Worm (Caenorhabditis elegans): ENCODE data around the gene C06C6.9.

C06C6.9 gene

ce11 chrV:15955497-15955896 is 41.1 kb downstream of the C06C6.9 start, which contains the start of gene srh-186:
Gene srh-186, plus strand, starts transcription at chrV:15955797.
- TF ChIP-seq lin-32 (GFP tag; optimal IDR thresholded peaks at IDR 0.05): no peak
- TF ChIP-seq ceh-39 (tag; optimal IDR thresholded peaks at IDR 0.05): no peak
- TF ChIP-seq unc-62 (GFP tag; optimal IDR thresholded peaks at IDR 0.05): no peak
- no peak for TF ChIP-seq elt-3 (tag; optimal IDR thresholded peaks at IDR 0.05)
- no peak for TF ChIP-seq ceh-43 (GFP tag; optimal IDR thresholded peaks at IDR 0.05)
- no peak for TF ChIP-seq nhr-28 (tag; optimal IDR thresholded peaks at IDR 0.05)
- TF ChIP-seq mab-5 (tag; optimal IDR thresholded peaks at IDR 0.05): no peak
- no peak for TF ChIP-seq mls-2 (tag; optimal IDR thresholded peaks at IDR 0.05)

ce11 chrV:15954932-15955331 is 41.6 kb downstream of the C06C6.9 start, which contains the start of gene srw-57:
Gene srw-57, minus strand, starts transcription at chrV:15955032.
- no peak for TF ChIP-seq ceh-39 (tag; optimal IDR thresholded peaks at IDR 0.05)
- no peak for TF ChIP-seq nhr-12 (tag; optimal IDR thresholded peaks at IDR 0.05)
- no peak for TF ChIP-seq sptf-1 (tag; optimal IDR thresholded peaks at IDR 0.05)
- TF ChIP-seq mep-1 (tag; optimal IDR thresholded peaks at IDR 0.05): no peak
- TF ChIP-seq unc-62 (GFP tag; optimal IDR thresholded peaks at IDR 0.05): no peak
- TF ChIP-seq nhr-237 (tag; optimal IDR thresholded peaks at IDR 0.05): no peak
- no peak for TF ChIP-seq tbx-8 (GFP tag; optimal IDR thresholded peaks at IDR 0.05)
- TF ChIP-seq cnd-1 (tag; optimal IDR thresholded peaks at IDR 0.05): no peak
- no peak for TF ChIP-seq ces-1 (GFP tag; optimal IDR thresholded peaks at IDR 0.05)
- no peak for TF ChIP-seq ztf-11 (tag; optimal IDR thresholded peaks at IDR 0.05)
- no peak for TF ChIP-seq zip-8 (tag; optimal IDR thresholded peaks at IDR 0.05)
- no peak for TF ChIP-seq flh-1 (GFP tag; optimal IDR thresholded peaks at IDR 0.05)
- no peak for TF ChIP-seq lsy-2 (tag; optimal IDR thresholded peaks at IDR 0.05)
- TF ChIP-seq lin-13 (tag; optimal IDR thresholded peaks at IDR 0.05): no peak
- TF ChIP-seq unc-120 (tag; optimal IDR thresholded peaks at IDR 0.05; ENCODE audit: poor library complexity, severe bottlenecking): no peak
- no peak for TF ChIP-seq sem-2 (GFP tag; optimal IDR thresholded peaks at IDR 0.05)
- TF ChIP-seq nhr-76 (tag; optimal IDR thresholded peaks at IDR 0.05): no peak

ce11 chrV:15952762-15953161 is 43.8 kb downstream of the C06C6.9 start, which contains the start of gene srw-56:
Gene srw-56, minus strand, starts transcription at chrV:15952862.
- TF ChIP-seq nhr-76 (tag; optimal IDR thresholded peaks at IDR 0.05): no peak
- no peak for TF ChIP-seq ceh-83 (GFP tag; optimal IDR thresholded peaks at IDR 0.05)
- TF ChIP-seq M03D4.4 (tag; optimal IDR thresholded peaks at IDR 0.05): no peak
- TF ChIP-seq unc-120 (tag; optimal IDR thresholded peaks at IDR 0.05; ENCODE audit: poor library complexity, severe bottlenecking): no peak
- TF ChIP-seq sptf-1 (tag; optimal IDR thresholded peaks at IDR 0.05): no peak
- TF ChIP-seq blmp-1 (tag; optimal IDR thresholded peaks at IDR 0.05): no peak

DNA sequence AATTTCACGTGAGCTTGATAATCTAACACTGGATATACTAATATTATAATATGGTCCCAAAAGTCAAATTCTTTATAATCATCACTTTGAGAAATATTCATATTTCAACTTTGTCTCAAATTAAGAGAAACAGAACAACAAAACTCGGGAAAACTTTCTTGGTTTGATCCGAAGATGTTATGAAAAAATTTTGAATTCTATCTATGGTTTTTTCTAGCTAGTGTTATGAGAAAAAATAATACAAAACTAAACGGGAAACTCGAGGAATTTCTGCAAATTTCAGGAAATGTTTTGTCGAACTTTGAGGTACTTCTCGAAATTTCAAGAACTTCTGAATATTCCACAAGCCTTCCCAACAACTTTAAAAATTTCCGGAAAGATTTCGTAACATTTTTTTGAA is 45.7 kb downstream of the C06C6.9 start, which contains the start of gene srw-59:
Gene srw-59, minus strand, starts transcription at position 101 of the 400 bp plus-strand sequence.
- no peak for TF ChIP-seq mep-1 (tag; optimal IDR thresholded peaks at IDR 0.05)
- TF ChIP-seq unc-39 (tag; optimal IDR thresholded peaks at IDR 0.05): no peak
- no peak for TF ChIP-seq tbx-8 (GFP tag; optimal IDR thresholded peaks at IDR 0.05)
- no peak for TF ChIP-seq blmp-1 (tag; optimal IDR thresholded peaks at IDR 0.05)
